Worm (Caenorhabditis elegans) whole organism, L4/young adult: ENCODE measurements around the gene lec-12.

Experiments
- W03F9.2 ChIP-seq: fragments of 150-350 bp; optimal IDR thresholded peaks from 2 replicates; lab custom pipeline; 2014; ENCODE audit warnings: missing biosample characterization, missing genetic modification characterization
- dao-5 ChIP-seq: sonication (generic microtip); optimal IDR thresholded peaks from 2 replicates; lab custom pipeline; 2016; ENCODE audit warnings: missing genotype, missing genetic modification characterization, moderate library complexity, missing compliant biosample characterization
- him-1 ChIP-seq: sonication (generic microtip); optimal IDR thresholded peaks from 2 replicates; lab custom pipeline; 2016; ENCODE audit warnings: missing genotype, missing genetic modification reagents, missing genetic modification characterization, missing compliant biosample characterization

Gene lec-12

DNA sequence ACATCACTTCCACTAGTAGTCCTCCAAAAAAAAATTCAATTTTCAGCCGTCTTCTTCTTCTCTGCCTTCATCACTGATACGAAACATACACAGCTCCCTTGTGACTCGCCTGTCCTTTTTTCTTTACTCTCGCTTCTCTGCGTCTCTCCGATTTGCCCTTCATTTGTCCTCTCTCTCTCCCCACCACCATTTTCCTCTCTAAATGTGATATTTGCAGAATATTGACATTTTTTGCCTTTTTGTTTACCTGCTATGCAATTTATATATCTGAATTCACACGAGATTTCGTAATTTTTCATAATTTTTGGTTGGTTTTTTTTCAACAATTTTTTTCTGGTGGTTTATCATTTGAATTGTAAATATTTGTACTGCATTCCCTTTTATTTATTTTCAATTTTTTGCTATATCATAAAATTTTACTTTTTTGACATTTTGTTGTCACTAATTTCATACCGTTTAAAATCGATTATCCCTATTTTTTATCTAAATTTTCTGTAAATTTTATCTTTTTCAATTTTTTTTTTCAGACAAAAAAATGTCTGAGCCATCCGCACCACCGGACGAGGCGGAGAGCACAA is at the start of gene lec-12:
Gene lec-12 (plus strand): TSS at position 528 of the 578 bp plus-strand sequence.
- TF ChIP-seq W03F9.2 (tag; lab: Kevin White, UChicago) (no peak), him-1 (tag; lab: Kevin White, UChicago) (no peak), dao-5 (tag; lab: Kevin White, UChicago) (no peak)

DNA sequence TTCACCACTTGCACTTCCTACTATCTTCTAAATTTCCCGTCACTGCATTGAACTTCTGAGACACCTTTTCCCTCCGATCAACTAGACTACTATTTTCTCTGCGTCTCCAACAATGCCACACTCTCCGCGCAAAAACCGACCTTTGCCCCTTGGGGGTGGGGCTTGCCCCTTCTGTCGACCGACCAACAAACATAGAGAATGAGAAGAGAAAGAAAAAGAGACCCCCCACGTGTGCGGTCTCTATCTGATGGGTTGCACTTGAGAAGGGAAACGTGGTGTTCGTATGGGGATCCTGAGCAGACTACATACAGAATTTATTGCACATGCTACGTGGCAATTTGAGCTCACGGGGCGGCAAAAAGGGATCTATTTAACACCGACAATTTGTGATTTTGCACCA is 49.0 kb upstream of the lec-12 start:
- TF ChIP-seq W03F9.2 (tag; lab: Kevin White, UChicago) = no peak
- no peak for TF ChIP-seq him-1 (tag; lab: Kevin White, UChicago)
- TF ChIP-seq dao-5 (tag; lab: Kevin White, UChicago) = no peak

DNA sequence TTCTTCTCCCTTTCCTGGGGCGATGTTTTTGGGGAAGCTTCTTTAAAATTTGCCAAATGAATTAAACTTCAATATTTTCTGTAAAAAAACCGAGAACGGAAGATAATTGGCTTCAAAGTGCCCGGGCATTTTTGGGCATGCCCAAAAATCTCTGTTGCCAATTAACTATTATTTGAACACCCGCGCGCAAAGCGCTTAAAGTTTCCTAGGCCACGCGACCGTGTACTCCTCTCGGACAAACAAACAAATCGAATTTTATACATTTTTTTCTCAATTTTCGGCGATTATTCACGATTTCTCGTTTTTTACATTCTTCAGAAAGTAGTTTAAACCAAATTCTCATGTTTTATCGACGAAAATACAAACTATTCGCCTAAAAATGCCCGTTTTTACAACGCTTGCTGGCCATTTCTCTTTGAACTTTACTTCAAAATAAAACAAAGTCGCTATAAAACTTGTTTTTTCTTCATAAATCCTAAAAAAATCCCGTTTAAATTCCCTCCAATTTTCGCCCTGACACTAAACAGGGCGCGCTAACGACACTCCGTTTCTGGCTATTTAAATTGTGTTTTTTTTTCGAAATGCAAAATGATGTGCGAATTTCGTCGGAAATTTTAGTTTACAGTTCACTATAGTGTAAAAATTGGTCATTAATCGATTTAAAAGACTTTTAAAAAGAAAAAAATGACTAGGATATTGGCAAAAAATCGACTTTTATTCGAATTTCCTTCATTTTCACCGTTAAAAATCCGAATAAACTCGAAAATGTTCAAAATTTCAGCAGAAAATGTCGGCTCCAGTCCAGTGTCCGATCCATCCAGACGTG is 47.9 kb upstream of the lec-12 start, which contains the start of gene ttb-1:
Gene ttb-1 (plus strand): TSS at position 776 of the 826 bp plus-strand sequence.
- no peak for TF ChIP-seq W03F9.2 (tag; lab: Kevin White, UChicago)
- no peak for TF ChIP-seq him-1 (tag; lab: Kevin White, UChicago)
- TF ChIP-seq dao-5 (tag; lab: Kevin White, UChicago) = no peak

DNA sequence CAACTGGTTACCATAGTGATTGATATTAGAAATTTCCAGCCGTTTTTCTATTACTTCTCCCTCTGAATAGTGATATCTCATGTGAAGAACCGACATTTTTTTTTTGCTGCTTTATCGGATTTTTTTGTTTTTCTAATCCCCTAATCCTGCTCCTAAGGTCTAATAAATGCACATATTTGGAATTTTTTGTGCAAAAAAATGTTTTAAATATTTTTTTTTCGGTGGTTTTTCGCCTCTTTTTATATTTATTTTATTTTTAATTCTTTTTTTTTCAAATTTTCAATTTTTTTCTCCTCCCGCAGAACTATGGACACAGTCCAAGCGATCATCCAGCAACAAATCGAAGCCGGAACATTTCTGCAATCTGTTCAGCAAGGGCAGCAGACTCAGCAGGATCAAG is 37.5 kb upstream of the lec-12 start, which contains the start of gene Y108G3AL.2:
Gene Y108G3AL.2 (plus strand): TSS at position 301 of the 400 bp plus-strand sequence.
- TF ChIP-seq dao-5 (tag; lab: Kevin White, UChicago) (no peak), him-1 (tag; lab: Kevin White, UChicago) (no peak), W03F9.2 (tag; lab: Kevin White, UChicago) (no peak)

DNA sequence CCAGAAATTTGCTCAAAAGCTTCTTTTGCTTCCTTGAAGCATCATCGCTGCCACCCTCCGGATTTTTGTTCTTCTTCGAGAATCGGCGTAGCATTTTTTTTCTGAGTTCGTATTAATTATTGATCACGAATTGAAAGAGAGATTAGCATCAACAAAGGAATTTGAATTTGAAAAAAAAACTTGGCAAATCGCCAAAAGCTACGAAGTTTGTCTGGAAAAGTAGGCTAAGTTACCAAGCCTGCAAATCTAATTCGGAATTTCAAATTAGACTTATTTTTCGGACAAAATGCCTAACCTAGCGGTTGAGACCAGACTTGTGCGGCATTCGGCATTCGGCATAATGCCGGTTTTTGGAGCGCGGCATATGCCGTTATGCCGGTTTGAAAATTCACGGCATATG is 32.1 kb upstream of the lec-12 start, which contains the start of gene cfap-36:
Gene cfap-36 (minus strand): TSS at position 101 of the 400 bp plus-strand sequence.
- no peak for TF ChIP-seq him-1 (tag; lab: Kevin White, UChicago)
- TF ChIP-seq dao-5 (tag; lab: Kevin White, UChicago) = no peak
- TF ChIP-seq W03F9.2 (tag; lab: Kevin White, UChicago) = no peak

DNA sequence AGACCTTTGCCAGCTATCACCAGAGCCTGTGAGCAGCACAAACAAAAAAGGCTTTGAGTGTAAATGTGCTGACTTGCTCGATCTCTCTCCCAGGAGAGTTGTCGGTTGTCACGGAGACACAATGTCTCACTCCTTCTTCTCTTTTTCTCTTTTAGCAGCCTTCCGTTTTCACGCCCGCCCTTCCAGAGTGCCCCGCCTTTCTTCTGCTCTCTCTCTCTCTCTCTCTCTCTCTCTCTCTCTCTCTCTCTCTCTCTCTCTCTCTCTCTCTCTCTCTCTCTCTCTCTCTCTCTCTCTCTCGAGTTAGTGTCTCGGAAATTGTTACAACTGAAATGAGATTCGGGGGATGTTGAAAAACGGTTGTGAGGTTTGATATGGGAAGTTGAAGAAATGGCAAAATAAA is 30.7 kb upstream of the lec-12 start:
- TF ChIP-seq dao-5 (tag; lab: Kevin White, UChicago) = no peak
- no peak for TF ChIP-seq W03F9.2 (tag; lab: Kevin White, UChicago)

DNA sequence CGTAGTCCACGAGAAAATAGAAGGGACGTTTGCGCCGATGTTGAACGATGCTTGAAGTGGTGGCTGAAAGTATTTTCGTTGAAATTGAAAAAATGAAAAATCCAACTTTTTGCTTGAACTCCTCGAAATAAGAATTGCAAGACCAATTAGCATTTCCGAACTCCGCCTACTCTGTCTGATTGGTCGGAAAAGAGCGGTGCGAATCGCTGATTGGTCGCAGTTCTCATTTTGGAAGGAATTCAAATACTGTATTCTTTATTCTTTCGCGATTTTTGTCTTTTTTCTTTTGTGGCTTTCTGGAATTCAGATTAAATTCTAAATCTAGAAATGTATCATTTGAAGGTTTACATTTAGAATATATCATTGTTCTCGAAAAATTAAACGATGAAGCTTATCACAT is 29.7 kb upstream of the lec-12 start:
- TF ChIP-seq dao-5 (tag; lab: Kevin White, UChicago) (no peak), him-1 (tag; lab: Kevin White, UChicago) (no peak), W03F9.2 (tag; lab: Kevin White, UChicago) (no peak)

DNA sequence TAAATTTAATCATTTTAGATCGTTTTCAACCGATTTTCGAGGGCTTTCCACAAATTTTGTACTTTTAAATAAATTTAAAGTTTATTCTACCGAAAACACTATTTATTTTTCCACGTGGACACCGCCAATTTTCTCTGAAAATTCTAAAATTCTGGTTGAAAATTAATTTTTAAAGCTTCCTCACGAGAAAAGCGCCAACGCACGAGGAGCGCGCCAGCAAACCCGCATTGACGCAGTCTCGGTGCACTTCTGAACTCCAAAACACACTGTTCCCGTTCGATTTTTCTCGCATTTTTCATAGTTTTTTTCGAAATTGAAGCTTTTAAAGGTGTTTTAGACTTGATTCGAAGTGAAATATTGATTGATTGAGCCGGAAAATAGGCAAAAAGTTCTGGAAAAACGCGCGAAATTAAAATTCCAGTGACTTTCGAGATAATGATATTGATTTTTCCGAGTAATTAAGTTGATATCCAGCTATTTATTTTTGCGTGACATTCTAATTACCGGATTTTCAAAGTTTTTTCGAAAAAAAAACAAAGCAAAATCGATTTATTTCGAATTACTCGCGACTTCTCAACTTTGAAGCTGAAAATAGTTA is 27.2 kb upstream of the lec-12 start, which contains the start of gene cul-3:
Gene cul-3 (plus strand): TSS at position 548 of the 598 bp plus-strand sequence.
- TF ChIP-seq W03F9.2 (tag; lab: Kevin White, UChicago) (peak; percentile 8), dao-5 (tag; lab: Kevin White, UChicago) (no peak), him-1 (tag; lab: Kevin White, UChicago) (no peak)

DNA sequence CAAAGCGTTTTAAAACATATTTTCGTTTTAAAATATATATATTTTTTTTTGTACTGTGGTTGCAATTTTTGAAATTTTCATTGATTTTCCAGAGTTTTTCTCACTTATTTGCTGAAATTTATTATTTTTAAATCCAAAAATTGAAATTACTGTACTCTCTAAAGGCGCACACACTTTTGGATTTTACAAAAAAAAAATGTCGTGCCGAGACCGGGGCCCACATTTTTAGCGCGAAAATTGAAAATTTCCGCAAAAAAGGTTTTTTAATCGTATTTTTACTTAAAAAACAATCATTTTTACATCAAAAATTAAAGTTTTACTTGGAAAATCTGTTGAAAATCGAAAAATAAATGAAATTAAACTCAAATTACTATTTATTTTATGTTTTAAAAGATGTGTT is 19.1 kb upstream of the lec-12 start:
- TF ChIP-seq W03F9.2 (tag; lab: Kevin White, UChicago) (no peak), him-1 (tag; lab: Kevin White, UChicago) (no peak), dao-5 (tag; lab: Kevin White, UChicago) (no peak)

DNA sequence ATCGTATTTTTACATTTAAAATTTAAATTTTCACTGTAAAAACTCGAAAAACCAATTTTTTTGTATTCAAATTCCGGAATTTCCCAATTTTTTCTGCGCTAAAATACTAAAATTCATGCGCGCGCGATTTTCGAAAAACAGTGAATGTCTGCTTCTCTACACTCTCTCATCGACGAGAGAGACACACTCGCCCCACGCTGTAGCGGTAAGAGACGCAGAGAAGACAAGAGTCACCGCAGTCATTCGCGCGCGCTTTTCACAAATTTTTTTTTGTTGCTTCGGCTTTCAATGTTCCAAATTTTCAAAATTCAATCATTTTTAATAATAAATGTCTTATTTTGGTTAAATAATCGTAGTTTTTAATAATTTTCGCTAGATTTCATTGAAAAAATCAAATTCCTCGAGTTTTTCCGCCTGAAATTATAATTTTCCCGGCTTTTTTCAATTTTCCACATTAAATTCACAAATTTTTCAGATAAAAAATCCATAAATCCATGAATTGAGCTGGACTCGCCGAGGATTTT is 18.4 kb upstream of the lec-12 start, which contains the start of gene arid-1:
Gene arid-1 (plus strand): TSS at position 474 of the 524 bp plus-strand sequence.
- no peak for TF ChIP-seq him-1 (tag; lab: Kevin White, UChicago)
- TF ChIP-seq dao-5 (tag; lab: Kevin White, UChicago) = no peak
- peak; percentile 31 for TF ChIP-seq W03F9.2 (tag; lab: Kevin White, UChicago)

DNA sequence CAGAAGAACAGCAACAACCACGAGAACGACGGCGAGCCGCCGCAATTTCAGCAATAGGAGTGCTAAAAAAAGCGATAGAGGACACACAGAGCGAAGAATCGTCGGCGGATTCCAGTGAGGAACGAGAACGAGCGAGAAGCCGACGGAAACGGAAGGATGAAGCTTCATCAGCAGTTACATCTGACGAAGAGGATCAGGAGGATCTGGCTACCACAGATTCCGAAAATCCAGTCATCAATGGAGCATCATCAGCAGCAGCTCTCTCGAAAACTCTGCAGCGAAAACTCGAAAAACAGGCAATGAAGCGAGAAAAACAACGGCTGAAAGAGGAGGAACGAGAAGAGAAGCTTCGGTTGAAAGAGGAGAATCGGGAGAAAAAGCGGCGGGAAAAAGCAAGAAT is 14.7 kb upstream of the lec-12 start:
- TF ChIP-seq dao-5 (tag; lab: Kevin White, UChicago) (no peak), W03F9.2 (tag; lab: Kevin White, UChicago) (no peak), him-1 (tag; lab: Kevin White, UChicago) (no peak)

DNA sequence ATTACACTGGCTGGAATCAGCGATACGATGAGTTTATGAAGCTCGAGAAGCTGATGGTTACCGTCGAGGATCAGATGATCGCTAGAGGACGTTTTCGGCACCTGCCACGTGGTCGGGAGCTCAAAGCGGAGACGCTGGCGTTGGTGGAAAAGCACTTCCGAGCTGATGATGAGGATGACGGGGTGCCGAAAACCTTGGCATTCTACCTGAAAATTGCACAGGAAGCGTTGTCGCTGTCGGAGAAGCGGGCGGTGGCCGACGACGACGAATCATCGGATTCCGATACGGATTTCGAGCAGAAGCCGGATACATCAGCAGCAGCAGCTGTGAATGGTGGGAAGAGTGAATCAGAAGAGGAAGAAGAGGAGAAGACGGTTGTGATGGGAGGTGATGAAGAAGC is 9.4 kb upstream of the lec-12 start:
- TF ChIP-seq W03F9.2 (tag; lab: Kevin White, UChicago) (no peak), dao-5 (tag; lab: Kevin White, UChicago) (no peak), him-1 (tag; lab: Kevin White, UChicago) (no peak)

DNA sequence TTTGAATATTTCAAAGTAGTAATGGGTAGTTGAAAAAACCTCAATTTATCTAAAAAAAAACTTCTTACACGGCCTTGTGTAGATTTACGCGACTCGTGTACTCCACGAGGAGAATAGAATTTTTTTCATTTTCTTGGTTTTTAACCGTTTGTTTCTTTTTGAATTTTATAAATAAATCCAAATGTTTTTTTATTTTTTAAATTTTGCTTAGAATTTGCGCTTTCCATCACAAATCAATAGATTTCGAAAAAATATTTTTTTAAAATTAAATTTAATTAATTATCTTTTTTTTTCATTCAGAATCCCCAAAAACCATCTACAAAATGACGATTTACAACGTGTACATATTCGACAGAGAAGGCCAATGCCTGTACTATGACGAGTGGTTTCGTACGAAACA is 2.9 kb upstream of the lec-12 start, which contains the start of gene trpp-1:
Gene trpp-1 (plus strand): TSS at position 301 of the 400 bp plus-strand sequence.
- TF ChIP-seq W03F9.2 (tag; lab: Kevin White, UChicago) = no peak
- TF ChIP-seq dao-5 (tag; lab: Kevin White, UChicago) = no peak
- TF ChIP-seq him-1 (tag; lab: Kevin White, UChicago) = no peak
